Fruit fly (Drosophila melanogaster): ENCODE measurements around the gene Mnt.

Mnt gene

DNA sequence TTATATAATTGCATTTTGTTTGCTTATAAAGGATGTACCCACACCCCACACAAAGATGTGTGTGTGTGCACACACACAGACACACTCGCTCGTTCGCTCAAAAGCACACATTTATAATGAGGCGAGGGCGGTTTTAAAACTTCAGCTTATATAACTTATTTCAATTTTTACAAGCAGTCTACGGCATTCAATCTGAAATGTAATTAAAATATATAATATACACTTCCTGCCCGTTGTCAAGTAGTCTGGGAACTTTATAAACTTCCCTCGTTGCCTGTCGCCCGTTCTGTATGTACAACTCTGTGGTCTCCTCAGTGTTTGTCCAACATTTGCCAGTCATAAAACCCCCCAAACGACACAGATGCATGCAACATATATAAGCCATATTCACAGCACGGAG, 59.3 kb downstream of the Mnt start (continued):
- no peak for TF ChIP-seq CG8290 (GFP tag; optimal IDR thresholded peaks at IDR 0.05)
- peak in 1 of 2 experiments; percentile 6 for TF ChIP-seq CG8290 (tag; optimal IDR thresholded peaks at IDR 0.05)
- TF ChIP-seq zfh2 (GFP tag; optimal IDR thresholded peaks at IDR 0.05): no peak
- peak; percentile 9 for TF ChIP-seq grau (tag; optimal IDR thresholded peaks at IDR 0.05)
- TF ChIP-seq CG6689 (GFP tag; IDR thresholded peaks at IDR 0.05): no peak
- TF ChIP-seq CG9932 (GFP tag; IDR thresholded peaks at IDR 0.05): no peak
- no peak for TF ChIP-seq Six4 (GFP tag; optimal IDR thresholded peaks at IDR 0.05)
- TF ChIP-seq Pdp1 (GFP tag; optimal IDR thresholded peaks at IDR 0.05): peak in 1 of 2 experiments; percentile 31
- TF ChIP-seq BtbVII (GFP tag; optimal IDR thresholded peaks at IDR 0.05): no peak
- no peak for TF ChIP-seq CG6683 (GFP tag; optimal IDR thresholded peaks at IDR 0.05)
- TF ChIP-seq Sin3A (optimal IDR thresholded peaks at IDR 0.05): no peak
- no peak for TF ChIP-seq Hmx (GFP tag; optimal IDR thresholded peaks at IDR 0.05)
- no peak for TF ChIP-seq CG7357 (GFP tag; IDR thresholded peaks at IDR 0.05)
- no peak for TF ChIP-seq tll (GFP tag; optimal IDR thresholded peaks at IDR 0.05)
- TF ChIP-seq pzg (GFP tag; optimal IDR thresholded peaks at IDR 0.05): no peak
- no peak for TF ChIP-seq CG9727 (GFP tag; optimal IDR thresholded peaks at IDR 0.05)
- TF ChIP-seq Taf1 (GFP tag; IDR thresholded peaks at IDR 0.05): no peak
- TF ChIP-seq sisA (GFP tag; IDR thresholded peaks at IDR 0.05): no peak
- no peak for TF ChIP-seq Lpt (GFP tag; optimal IDR thresholded peaks at IDR 0.05)
- no peak for TF ChIP-seq CG12299 (tag; optimal IDR thresholded peaks at IDR 0.05)
- no peak for TF ChIP-seq Nf-YC (tag; optimal IDR thresholded peaks at IDR 0.05)
- TF ChIP-seq CG5953 (GFP tag; IDR thresholded peaks at IDR 0.05): no peak
- no peak for TF ChIP-seq da (GFP tag; optimal IDR thresholded peaks at IDR 0.05)
- no peak for TF ChIP-seq gt (GFP tag; IDR thresholded peaks at IDR 0.05)
- no peak for TF ChIP-seq zen2 (GFP tag; IDR thresholded peaks at IDR 0.05; ENCODE audit: partially characterized antibody)
- TF ChIP-seq CG10267 (tag; optimal IDR thresholded peaks at IDR 0.05): no peak
- TF ChIP-seq Adf1 (GFP tag; IDR thresholded peaks at IDR 0.05): no peak
- no peak for TF ChIP-seq CG15011 (GFP tag; optimal IDR thresholded peaks at IDR 0.05)
- peak; percentile 37 for TF ChIP-seq dmrt99B (tag; optimal IDR thresholded peaks at IDR 0.05)
- no peak for TF ChIP-seq Fer1 (GFP tag; optimal IDR thresholded peaks at IDR 0.05)
- no peak for TF ChIP-seq CG6791 (GFP tag; IDR thresholded peaks at IDR 0.05; ENCODE audit: partially characterized antibody)
- no peak for TF ChIP-seq CG18262 (tag; optimal IDR thresholded peaks at IDR 0.05)
- no peak for TF ChIP-seq vnd (GFP tag; IDR thresholded peaks at IDR 0.05; ENCODE audit: partially characterized antibody)
- no peak for TF ChIP-seq ftz-f1 (GFP tag; optimal IDR thresholded peaks at IDR 0.05)
- no peak for TF ChIP-seq slp2 (GFP tag; optimal IDR thresholded peaks at IDR 0.05)
- TF ChIP-seq Dek (tag; optimal IDR thresholded peaks at IDR 0.05): no peak
- no peak for TF ChIP-seq trem (tag; optimal IDR thresholded peaks at IDR 0.05)
- no peak for TF ChIP-seq CG33557 (GFP tag; optimal IDR thresholded peaks at IDR 0.05)
- no peak for TF ChIP-seq CG12104 (GFP tag; optimal IDR thresholded peaks at IDR 0.05)
- no peak for TF ChIP-seq Ravus (GFP tag; IDR thresholded peaks at IDR 0.05)
- TF ChIP-seq h (optimal IDR thresholded peaks at IDR 0.05): no peak
- no peak for TF ChIP-seq pan (optimal IDR thresholded peaks at IDR 0.05)
- TF ChIP-seq pan (GFP tag; optimal IDR thresholded peaks at IDR 0.05 in 1 of 2, IDR thresholded peaks at IDR 0.05 in 1 of 2): peak in 1 of 2 experiments; percentile 20
- TF ChIP-seq CG7372 (GFP tag; IDR thresholded peaks at IDR 0.05): no peak
- TF ChIP-seq emc (GFP tag; optimal IDR thresholded peaks at IDR 0.05): no peak
- TF ChIP-seq hth (optimal IDR thresholded peaks at IDR 0.05): no peak
- no peak for TF ChIP-seq gce (GFP tag; IDR thresholded peaks at IDR 0.05)
- no peak for TF ChIP-seq Bdp1 (GFP tag; optimal IDR thresholded peaks at IDR 0.05)
- no peak for TF ChIP-seq Ada2b (GFP tag; IDR thresholded peaks at IDR 0.05)
- TF ChIP-seq Stat92E (GFP tag; optimal IDR thresholded peaks at IDR 0.05): no peak
- no peak for TF ChIP-seq Gsc (GFP tag; IDR thresholded peaks at IDR 0.05)
- TF ChIP-seq knrl (GFP tag; IDR thresholded peaks at IDR 0.05; ENCODE audit: partially characterized antibody): no peak
- no peak for TF ChIP-seq twi (tag; optimal IDR thresholded peaks at IDR 0.05)
